Worm (Caenorhabditis elegans) whole organism, late embryonic: ENCODE measurements around the gene rpc-2.

Experiments used
- C08G9.2 ChIP-seq: sonication (generic microtip); optimal IDR thresholded peaks from 2 replicates; lab custom pipeline; 2016; ENCODE audit warnings: mild to moderate bottlenecking, missing genetic modification characterization, moderate library complexity, missing compliant biosample characterization
- K02D7.2 ChIP-seq: sonication (generic microtip); optimal IDR thresholded peaks from 2 replicates; lab custom pipeline; 2017; ENCODE audit warnings: mild to moderate bottlenecking, missing genetic modification characterization, missing compliant biosample characterization
- T23F11.4 ChIP-seq: fragments of 200-800 bp; sonication (Bioruptor generic); optimal IDR thresholded peaks from 2 replicates; lab custom pipeline; 2018; ENCODE audit warnings: mild to moderate bottlenecking, missing genetic modification characterization, missing compliant biosample characterization
- ama-1 ChIP-seq: fragments of 150-350 bp; optimal IDR thresholded peaks from 2 replicates; lab custom pipeline; 2014
- ceh-14 ChIP-seq: sonication (generic microtip); optimal IDR thresholded peaks from 2 replicates; lab custom pipeline; 2016; ENCODE audit warnings: missing genotype, missing genetic modification characterization, missing compliant biosample characterization
- ceh-18 ChIP-seq: sonication (generic microtip); optimal IDR thresholded peaks from 2 replicates; lab custom pipeline; 2016; ENCODE audit warnings: missing genetic modification characterization, missing compliant biosample characterization
- ceh-2 ChIP-seq: sonication (generic microtip); optimal IDR thresholded peaks from 2 replicates; lab custom pipeline; 2016; ENCODE audit warnings: missing genotype, missing genetic modification characterization, missing compliant biosample characterization
- ceh-30 ChIP-seq: fragments of 150-350 bp; optimal IDR thresholded peaks from 2 replicates; lab custom pipeline; 2014; ENCODE audit warnings: missing biosample characterization, missing genetic modification characterization
- ceh-31 ChIP-seq: sonication (generic microtip); optimal IDR thresholded peaks from 2 replicates; lab custom pipeline; 2016; ENCODE audit warnings: missing genetic modification characterization, missing compliant biosample characterization
- ceh-45 ChIP-seq: fragments of 200-800 bp; sonication (Bioruptor generic); IDR thresholded peaks from 2 replicates; pipeline ENCODE4 v1.3.6; 2022; ENCODE audit warnings: missing genetic modification reagents, missing genetic modification characterization, missing compliant biosample characterization
- dmd-4 ChIP-seq: sonication (generic microtip); optimal IDR thresholded peaks from 2 replicates; lab custom pipeline; 2016; ENCODE audit warnings: borderline replicate concordance, missing genetic modification characterization, missing compliant biosample characterization
- elt-2 ChIP-seq: sonication (generic microtip); optimal IDR thresholded peaks from 2 replicates; lab custom pipeline; 2016; ENCODE audit warnings: missing genetic modification reagents, missing genetic modification characterization, missing compliant biosample characterization
- fkh-10 ChIP-seq: fragments of 150-350 bp; optimal IDR thresholded peaks from 2 replicates; lab custom pipeline; 2014; ENCODE audit warnings: missing biosample characterization, missing genetic modification reagents, missing genetic modification characterization
- fkh-6 ChIP-seq: sonication (generic microtip); optimal IDR thresholded peaks from 2 replicates; lab custom pipeline; 2016; ENCODE audit warnings: missing genetic modification characterization, missing compliant biosample characterization
- gmeb-2 ChIP-seq: sonication (generic microtip); optimal IDR thresholded peaks from 2 replicates; lab custom pipeline; 2016; ENCODE audit warnings: missing genetic modification characterization, inconsistent platforms, missing compliant biosample characterization
- hlh-13 ChIP-seq: fragments of 200-800 bp; sonication (Bioruptor generic); optimal IDR thresholded peaks from 2 replicates; lab custom pipeline; 2018; ENCODE audit warnings: mild to moderate bottlenecking, missing genetic modification characterization, missing compliant biosample characterization
- hlh-6 ChIP-seq: sonication (generic microtip); optimal IDR thresholded peaks from 2 replicates; lab custom pipeline; 2016; ENCODE audit warnings: missing genotype, missing genetic modification characterization, missing compliant biosample characterization
- hlh-8 ChIP-seq: sonication (generic microtip); optimal IDR thresholded peaks from 2 replicates; lab custom pipeline; 2016; ENCODE audit warnings: missing genotype, missing genetic modification characterization, missing compliant biosample characterization
- madf-2 ChIP-seq: sonication (generic microtip); optimal IDR thresholded peaks from 2 replicates; lab custom pipeline; 2017; ENCODE audit warnings: missing genetic modification characterization, missing compliant biosample characterization
- mec-3 ChIP-seq: sonication (generic microtip); optimal IDR thresholded peaks from 2 replicates; lab custom pipeline; 2016; ENCODE audit warnings: borderline replicate concordance, missing genetic modification characterization, missing compliant biosample characterization
- nhr-11 ChIP-seq: fragments of 150-350 bp; optimal IDR thresholded peaks from 2 replicates; lab custom pipeline; 2014; ENCODE audit warnings: missing biosample characterization, missing genetic modification characterization
- nhr-232 ChIP-seq: sonication (generic microtip); optimal IDR thresholded peaks from 2 replicates; lab custom pipeline; 2016; ENCODE audit warnings: missing genetic modification characterization, missing compliant biosample characterization
- pat-9 ChIP-seq: fragments of 200-800 bp; sonication (Bioruptor generic); optimal IDR thresholded peaks from 2 replicates; lab custom pipeline; 2018; ENCODE audit warnings: mild to moderate bottlenecking, missing genetic modification characterization, moderate library complexity, missing compliant biosample characterization
- pax-1 ChIP-seq: fragments of 150-350 bp; optimal IDR thresholded peaks from 2 replicates; lab custom pipeline; 2014; ENCODE audit warnings: missing biosample characterization, missing genetic modification characterization
- pha-2 ChIP-seq: sonication (generic microtip); optimal IDR thresholded peaks from 2 replicates; lab custom pipeline; 2017; ENCODE audit warnings: mild to moderate bottlenecking, missing genetic modification characterization, missing compliant biosample characterization
- pha-4 ChIP-seq: fragments of 150-350 bp; optimal IDR thresholded peaks from 2 replicates; lab custom pipeline; 2018; ENCODE audit warnings: missing biosample characterization, missing genetic modification reagents, missing genetic modification characterization
- pqm-1 ChIP-seq: sonication (generic microtip); optimal IDR thresholded peaks from 2 replicates; lab custom pipeline; 2016; ENCODE audit warnings: missing genetic modification characterization, missing compliant biosample characterization
- ref-2 ChIP-seq: sonication (generic microtip); optimal IDR thresholded peaks from 2 replicates; lab custom pipeline; 2016; ENCODE audit warnings: missing genetic modification characterization, missing compliant biosample characterization
- rnt-1 ChIP-seq: sonication (generic microtip); optimal IDR thresholded peaks from 2 replicates; lab custom pipeline; 2016; ENCODE audit warnings: missing genetic modification characterization, missing compliant biosample characterization
- sdc-2 ChIP-seq: sonication (generic microtip); optimal IDR thresholded peaks from 2 replicates; lab custom pipeline; 2016; ENCODE audit warnings: missing genotype, missing genetic modification characterization, missing compliant biosample characterization
- sox-2 ChIP-seq: fragments of 200-800 bp; sonication (Bioruptor generic); IDR thresholded peaks from 2 replicates; pipeline ENCODE4 v1.3.6; 2022; ENCODE audit warnings: missing genetic modification reagents, missing genetic modification characterization, missing compliant biosample characterization
- sox-4 ChIP-seq: sonication (generic microtip); optimal IDR thresholded peaks from 2 replicates; lab custom pipeline; 2017; ENCODE audit warnings: mild to moderate bottlenecking, missing genetic modification characterization, inconsistent platforms, missing compliant biosample characterization
- tbx-7 ChIP-seq: sonication (generic microtip); optimal IDR thresholded peaks from 2 replicates; lab custom pipeline; 2016; ENCODE audit warnings: missing genotype, missing genetic modification characterization, missing compliant biosample characterization
- ztf-16 ChIP-seq: sonication (generic microtip); optimal IDR thresholded peaks from 2 replicates; lab custom pipeline; 2017; ENCODE audit warnings: missing genetic modification characterization, missing compliant biosample characterization

Gene rpc-2

DNA sequence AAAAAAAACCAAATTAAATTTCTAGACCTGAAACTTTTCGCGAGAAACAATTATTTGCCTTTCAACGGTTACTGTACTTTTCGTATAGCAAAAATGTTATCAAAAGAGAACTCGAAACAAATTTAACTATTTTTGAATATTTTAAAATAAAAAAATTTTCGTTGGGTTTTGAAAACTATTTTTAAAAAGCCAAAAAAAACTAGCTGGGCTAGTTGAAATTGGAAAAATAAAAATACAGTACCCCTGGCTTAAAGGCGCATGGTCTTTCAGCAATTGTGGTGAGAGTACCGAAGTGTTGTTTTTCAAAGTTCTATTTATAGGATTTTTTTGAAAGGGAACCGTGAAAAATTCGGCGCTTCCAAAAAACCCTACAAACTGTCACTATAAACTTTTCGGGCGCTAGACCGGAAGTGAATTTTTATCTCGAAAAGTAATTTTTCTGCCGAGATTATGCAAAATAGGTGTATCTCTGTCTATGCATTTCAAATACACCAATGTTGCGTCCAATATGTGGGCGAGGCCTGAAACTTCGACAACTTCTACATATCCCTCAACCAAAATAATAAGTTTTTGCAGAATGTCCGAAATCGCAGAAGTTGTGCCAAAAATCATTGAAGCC is 13.3 kb upstream of the rpc-2 start, which contains the start of gene D1044.1:
TSS of gene D1044.1 (plus strand) at position 569 of the 619 bp plus-strand sequence.
- TF ChIP-seq sox-2 (GFP tag; lab: Robert Waterston, UW) (no peak), ama-1 (lab: Kevin White, UChicago) (no peak), hlh-8 (tag; lab: Kevin White, UChicago) (no peak), C08G9.2 (tag; lab: Kevin White, UChicago) (no peak), tbx-7 (no peak), pax-1 (tag; lab: Kevin White, UChicago) (no peak), sdc-2 (tag; lab: Kevin White, UChicago) (no peak), ceh-45 (no peak), rnt-1 (no peak), madf-2 (no peak), ztf-16 (tag; lab: Kevin White, UChicago) (no peak), ceh-18 (tag; lab: Kevin White, UChicago) (no peak), pha-2 (tag; lab: Kevin White, UChicago) (no peak)

- no peak for TF ChIP-seq nhr-232 (tag; lab: Kevin White, UChicago)
- no peak for TF ChIP-seq gmeb-2 (tag; lab: Kevin White, UChicago)
- TF ChIP-seq T23F11.4 (GFP tag; lab: Kevin White, UChicago) = no peak
- no peak for TF ChIP-seq pha-4 (tag; lab: Kevin White, UChicago)
- TF ChIP-seq C08G9.2 (tag; lab: Kevin White, UChicago) = no peak
- TF ChIP-seq dmd-4 (tag; lab: Kevin White, UChicago) = no peak
- TF ChIP-seq sox-4 (tag; lab: Kevin White, UChicago) = no peak
- no peak for TF ChIP-seq sdc-2 (tag; lab: Kevin White, UChicago)
- TF ChIP-seq, all 69 proteins: peak for 0
These were observed 10.9 kb upstream of the rpc-2 start for ce11 chrIII:5546309-5546708.

DNA sequence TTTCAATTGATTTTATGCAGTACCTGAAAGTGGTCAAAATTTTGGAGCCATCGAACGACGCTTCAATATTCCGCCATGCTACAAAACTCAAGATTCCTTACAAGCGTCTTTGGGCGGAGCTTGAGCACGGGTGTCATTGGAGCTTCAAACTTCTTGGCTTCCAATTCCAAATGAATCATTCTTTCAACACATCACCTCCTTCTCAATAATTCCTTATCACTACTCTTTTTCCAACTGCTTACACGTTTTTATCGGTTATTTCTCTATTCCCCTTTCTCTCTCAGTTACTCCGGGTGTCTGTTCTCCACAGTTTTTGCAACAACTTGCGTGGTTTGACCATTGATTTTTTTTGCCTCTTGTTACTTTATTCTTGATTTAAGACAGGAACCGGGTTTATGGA is 10.4 kb upstream of the rpc-2 start, which contains the start of gene F09F7.5:
TSS of gene F09F7.5 (plus strand) at position 258 of the 400 bp plus-strand sequence.
- TF ChIP-seq sox-2 (GFP tag; lab: Robert Waterston, UW) (no peak), fkh-6 (tag; lab: Kevin White, UChicago) (no peak), fkh-10 (GFP tag; lab: Kevin White, UChicago) (no peak), elt-2 (peak; percentile 26)

DNA sequence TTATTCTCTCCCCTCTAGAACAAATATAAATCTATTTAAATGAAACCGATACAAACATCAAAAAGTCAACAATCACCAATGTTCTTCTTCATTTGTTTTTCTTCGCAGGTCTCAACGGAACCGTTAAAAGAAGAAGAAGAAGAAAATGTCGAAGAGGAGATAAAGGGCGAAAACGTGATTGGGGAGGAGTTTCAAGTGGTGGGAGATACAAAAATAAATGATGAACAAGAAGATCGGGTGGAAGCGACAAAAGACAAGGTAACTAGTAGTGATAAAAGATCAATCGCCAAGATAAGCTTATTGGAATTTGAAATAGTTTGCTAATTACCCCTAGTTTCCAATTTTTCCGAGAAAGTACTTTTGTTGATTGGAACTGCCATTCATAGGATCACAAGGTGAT is 7.0 kb upstream of the rpc-2 start:
- TF ChIP-seq pqm-1 (tag; lab: Kevin White, UChicago) (no peak), pat-9 (tag; lab: Kevin White, UChicago) (no peak), fkh-10 (GFP tag; lab: Kevin White, UChicago) (no peak), nhr-11 (tag; lab: Kevin White, UChicago) (no peak), ceh-31 (tag; lab: Kevin White, UChicago) (no peak), ref-2 (no peak), ceh-2 (tag; lab: Kevin White, UChicago) (no peak), mec-3 (tag; lab: Kevin White, UChicago) (no peak), sdc-2 (tag; lab: Kevin White, UChicago) (no peak), ceh-30 (no peak), ceh-14 (no peak), hlh-6 (tag; lab: Kevin White, UChicago) (no peak)

DNA sequence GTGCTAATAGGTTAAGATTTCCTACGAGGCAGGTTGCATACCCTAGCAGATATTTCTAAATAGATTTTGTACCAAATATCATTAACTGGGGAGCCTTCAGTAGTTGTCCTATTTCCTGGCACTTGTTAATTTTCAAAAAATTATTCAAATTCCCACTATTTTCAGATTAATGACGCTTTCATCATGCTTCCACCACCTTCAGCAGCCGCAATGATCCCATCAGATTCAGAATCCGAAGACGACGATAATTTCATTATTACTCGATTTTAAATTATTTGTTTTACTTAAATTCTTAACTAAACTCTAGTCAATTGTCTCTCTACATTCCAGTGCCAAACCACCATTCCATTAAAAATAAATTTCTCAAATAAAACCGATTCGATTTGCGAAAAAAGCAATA is 6.3 kb upstream of the rpc-2 start:
- TF ChIP-seq hlh-13 (no peak), C08G9.2 (tag; lab: Kevin White, UChicago) (no peak), pqm-1 (tag; lab: Kevin White, UChicago) (no peak), K02D7.2 (tag; lab: Kevin White, UChicago) (no peak)
